7 worm cellular contexts compared by ENCODE assay signal in the genomic region with DNA sequence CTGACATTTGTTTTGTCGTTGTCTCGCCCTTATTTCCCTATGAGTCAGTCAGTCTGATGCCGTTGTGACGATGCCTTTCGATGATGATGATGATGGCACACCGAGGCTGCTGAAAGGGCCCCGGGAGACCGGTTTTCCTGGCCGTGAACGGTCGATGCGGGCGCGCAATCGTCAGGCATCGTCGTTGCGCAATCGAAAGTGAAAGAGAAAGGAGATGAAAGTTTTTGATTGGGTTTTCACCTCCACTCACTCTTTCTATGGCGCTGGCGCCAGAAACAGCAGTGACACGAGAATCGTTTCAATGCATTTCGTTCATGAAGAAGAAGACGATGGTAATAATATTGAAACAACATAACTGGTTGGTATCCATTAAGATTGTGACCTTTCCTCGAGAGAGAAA.
TF ChIP-seq lines count a peak whose summit lies in the region.

No protein-coding gene starts in this region.

TF ChIP-seq in whole organism, L1 larva, 84 proteins besides CTCF, POLR2A, EP300 and RAD21 (continues in another document):
- TF ChIP-seq nhr-47 (tag; optimal IDR thresholded peaks at IDR 0.05; lab: Kevin White, UChicago) (no peak), sptf-1 (tag; optimal IDR thresholded peaks at IDR 0.05; lab: Kevin White, UChicago) (no peak), fkh-8 (tag; optimal IDR thresholded peaks at IDR 0.05; lab: Kevin White, UChicago) (no peak), nhr-237 (tag; optimal IDR thresholded peaks at IDR 0.05; lab: Kevin White, UChicago) (no peak), mdl-1 (tag; optimal IDR thresholded peaks at IDR 0.05; lab: Kevin White, UChicago) (peak in 1 of 2 experiments; percentile 57), pag-3 (tag; optimal IDR thresholded peaks at IDR 0.05; lab: Kevin White, UChicago; ENCODE audit: borderline replicate concordance, insufficient read depth) (peak; percentile 59), sox-4 (tag; optimal IDR thresholded peaks at IDR 0.05; lab: Kevin White, UChicago) (no peak), ceh-90 (tag; optimal IDR thresholded peaks at IDR 0.05; lab: Kevin White, UChicago) (no peak), zip-4 (GFP tag; optimal IDR thresholded peaks at IDR 0.05; lab: Kevin White, UChicago) (no peak), Y116A8C.19 (tag; optimal IDR thresholded peaks at IDR 0.05; lab: Kevin White, UChicago; ENCODE audit: borderline replicate concordance) (no peak), nhr-90 (tag; optimal IDR thresholded peaks at IDR 0.05; lab: Kevin White, UChicago; ENCODE audit: poor library complexity) (peak; percentile 60), ceh-88 (GFP tag; IDR thresholded peaks at IDR 0.05; lab: Robert Waterston, UW) (no peak)

TF ChIP-seq in whole organism, L2 larva, 48 proteins besides CTCF, POLR2A, EP300 and RAD21 (continues in another document):
- TF ChIP-seq ztf-4 (tag; optimal IDR thresholded peaks at IDR 0.05; lab: Kevin White, UChicago), result no peak
- TF ChIP-seq mbf-1 (tag; optimal IDR thresholded peaks at IDR 0.05; lab: Kevin White, UChicago), result no peak
- TF ChIP-seq lsy-2 (tag; optimal IDR thresholded peaks at IDR 0.05; lab: Kevin White, UChicago), result no peak
- TF ChIP-seq nhr-237 (tag; optimal IDR thresholded peaks at IDR 0.05; lab: Kevin White, UChicago), result no peak
- peak; percentile 100 for TF ChIP-seq blmp-1 (tag; optimal IDR thresholded peaks at IDR 0.05; lab: Kevin White, UChicago; ENCODE audit: insufficient read depth)
- TF ChIP-seq nhr-10 (tag; optimal IDR thresholded peaks at IDR 0.05; lab: Kevin White, UChicago), result no peak
- peak; percentile 88 for TF ChIP-seq nhr-25 (tag; optimal IDR thresholded peaks at IDR 0.05; lab: Kevin White, UChicago)
- TF ChIP-seq unc-62 (GFP tag; optimal IDR thresholded peaks at IDR 0.05; lab: Kevin White, UChicago), result no peak
- TF ChIP-seq sma-9 (GFP tag; optimal IDR thresholded peaks at IDR 0.05; lab: Kevin White, UChicago), result peak; percentile 87
- TF ChIP-seq sma-9 (tag; optimal IDR thresholded peaks at IDR 0.05; lab: Kevin White, UChicago), result no peak
- no peak for TF ChIP-seq unc-55 (GFP tag; optimal IDR thresholded peaks at IDR 0.05; lab: Kevin White, UChicago)
- peak; percentile 80 for TF ChIP-seq sem-4 (tag; optimal IDR thresholded peaks at IDR 0.05; lab: Kevin White, UChicago)
- peak; percentile 67 for TF ChIP-seq nhr-129 (tag; optimal IDR thresholded peaks at IDR 0.05; lab: Kevin White, UChicago)

TF ChIP-seq in whole organism, L3 larva, 47 proteins besides CTCF, POLR2A, EP300 and RAD21:
- TF ChIP-seq nhr-67 (tag; optimal IDR thresholded peaks at IDR 0.05; lab: Kevin White, UChicago) (no peak), fkh-2 (tag; optimal IDR thresholded peaks at IDR 0.05; lab: Kevin White, UChicago) (no peak), tbx-2 (tag; optimal IDR thresholded peaks at IDR 0.05; lab: Kevin White, UChicago) (peak; percentile 7), nhr-23 (tag; optimal IDR thresholded peaks at IDR 0.05; lab: Kevin White, UChicago) (peak; percentile 81), egl-27 (tag; optimal IDR thresholded peaks at IDR 0.05; lab: Kevin White, UChicago) (peak; percentile 5), nhr-25 (tag; optimal IDR thresholded peaks at IDR 0.05; lab: Kevin White, UChicago) (peak; percentile 95), fkh-10 (GFP tag; optimal IDR thresholded peaks at IDR 0.05; lab: Kevin White, UChicago) (no peak), nhr-28 (tag; optimal IDR thresholded peaks at IDR 0.05; lab: Kevin White, UChicago) (no peak), elt-1 (tag; optimal IDR thresholded peaks at IDR 0.05; lab: Kevin White, UChicago) (peak; percentile 53), nhr-43 (tag; optimal IDR thresholded peaks at IDR 0.05; lab: Kevin White, UChicago; ENCODE audit: poor library complexity, severe bottlenecking) (peak; percentile 60)

TF ChIP-seq in whole organism, L4 larva, 104 proteins besides CTCF, POLR2A, EP300 and RAD21 (continues in another document):
- TF ChIP-seq lsy-2 (tag; optimal IDR thresholded peaks at IDR 0.05; lab: Kevin White, UChicago) (no peak), zip-11 (GFP tag; IDR thresholded peaks at IDR 0.05; lab: Robert Waterston, UW) (no peak), mes-2 (tag; optimal IDR thresholded peaks at IDR 0.05; lab: Kevin White, UChicago; ENCODE audit: poor library complexity, severe bottlenecking) (peak; percentile 33), aha-1 (tag; lab: Kevin White, UChicago) (peak; percentile 69), nhr-11 (tag; optimal IDR thresholded peaks at IDR 0.05; lab: Kevin White, UChicago) (no peak), arid-1 (GFP tag; conservative IDR thresholded peaks at IDR 0.05; lab: Robert Waterston, UW) (0 out of 2 replicates have a peak, but pooled peaks have one; percentile 18), egl-43 (GFP tag; IDR thresholded peaks at IDR 0.05; lab: Robert Waterston, UW) (peak; percentile 72; the same call in 1 of the 2 replicates), hlh-30 (tag; optimal IDR thresholded peaks at IDR 0.05; lab: Kevin White, UChicago; ENCODE audit: insufficient read depth) (peak; percentile 36), ceh-20 (GFP tag; IDR thresholded peaks at IDR 0.05; lab: Robert Waterston, UW) (no peak), ZK546.5 (tag; optimal IDR thresholded peaks at IDR 0.05; lab: Kevin White, UChicago) (no peak), mdt-29 (GFP tag; IDR thresholded peaks at IDR 0.05; lab: Robert Waterston, UW) (peak; percentile 31; the same call in 1 of the 2 replicates), Y75B8A.6 (GFP tag; IDR thresholded peaks at IDR 0.05; lab: Robert Waterston, UW) (0 out of 2 replicates have a peak, but pooled peaks have one; percentile 35)

TF ChIP-seq in whole organism, midembryonic, 9 proteins besides CTCF, POLR2A, EP300 and RAD21:
- TF ChIP-seq klf-2 (GFP tag; conservative IDR thresholded peaks at IDR 0.05; lab: Robert Waterston, UW), result no peak
- peak; percentile 11; the same call in 1 of the 2 replicates for TF ChIP-seq T22C8.4 (GFP tag; IDR thresholded peaks at IDR 0.05; lab: Robert Waterston, UW)
- 0 out of 2 replicates have a peak, but pooled peaks have one; percentile 46 for TF ChIP-seq ztf-23 (GFP tag; IDR thresholded peaks at IDR 0.05; lab: Robert Waterston, UW)

TF ChIP-seq in whole organism, mixed stage, embryonic, 35 proteins besides CTCF, POLR2A, EP300 and RAD21:
- TF ChIP-seq tbx-8 (GFP tag; optimal IDR thresholded peaks at IDR 0.05; lab: Kevin White, UChicago) (no peak), M03D4.4 (tag; optimal IDR thresholded peaks at IDR 0.05; lab: Kevin White, UChicago) (no peak), drap-1 (GFP tag; optimal IDR thresholded peaks at IDR 0.05; lab: Kevin White, UChicago) (no peak), blmp-1 (tag; optimal IDR thresholded peaks at IDR 0.05; lab: Kevin White, UChicago) (peak; percentile 96), sptf-1 (tag; optimal IDR thresholded peaks at IDR 0.05; lab: Kevin White, UChicago) (peak; percentile 14), cnd-1 (tag; optimal IDR thresholded peaks at IDR 0.05; lab: Kevin White, UChicago) (no peak), ham-2 (GFP tag; optimal IDR thresholded peaks at IDR 0.05; lab: Kevin White, UChicago) (peak; percentile 30), elt-3 (tag; optimal IDR thresholded peaks at IDR 0.05; lab: Kevin White, UChicago) (peak; percentile 11), ceh-39 (tag; optimal IDR thresholded peaks at IDR 0.05; lab: Kevin White, UChicago) (no peak), nhr-28 (tag; optimal IDR thresholded peaks at IDR 0.05; lab: Kevin White, UChicago) (no peak), lin-13 (tag; optimal IDR thresholded peaks at IDR 0.05; lab: Kevin White, UChicago) (no peak), zip-8 (tag; optimal IDR thresholded peaks at IDR 0.05; lab: Kevin White, UChicago) (peak; percentile 30)

TF ChIP-seq in whole organism, young adult, 124 proteins besides CTCF, POLR2A, EP300 and RAD21 (continues in another document):
- no peak for TF ChIP-seq sptf-2 (GFP tag; optimal IDR thresholded peaks at IDR 0.05; lab: Kevin White, UChicago)
- 0 out of 2 replicates have a peak, but pooled peaks have one; percentile 17 for TF ChIP-seq lin-26 (GFP tag; IDR thresholded peaks at IDR 0.05; lab: Robert Waterston, UW)
- TF ChIP-seq repo-1 (tag; optimal IDR thresholded peaks at IDR 0.05; lab: Kevin White, UChicago), result no peak
- TF ChIP-seq fkh-3 (tag; optimal IDR thresholded peaks at IDR 0.05; lab: Kevin White, UChicago), result no peak
- TF ChIP-seq lag-1 (GFP tag; IDR thresholded peaks at IDR 0.05; lab: Robert Waterston, UW), result no peak
- TF ChIP-seq lin-35 (GFP tag; optimal IDR thresholded peaks at IDR 0.05; lab: Kevin White, UChicago), result no peak
- no peak for TF ChIP-seq bed-1 (GFP tag; IDR thresholded peaks at IDR 0.05; lab: Robert Waterston, UW)
- no peak for TF ChIP-seq die-1 (tag; optimal IDR thresholded peaks at IDR 0.05; lab: Kevin White, UChicago)
- TF ChIP-seq nhr-179 (tag; optimal IDR thresholded peaks at IDR 0.05; lab: Kevin White, UChicago), result no peak
- TF ChIP-seq aptf-2 (GFP tag; conservative IDR thresholded peaks at IDR 0.05; lab: Robert Waterston, UW), result no peak
- no peak for TF ChIP-seq unc-130 (GFP tag; optimal IDR thresholded peaks at IDR 0.05; lab: Kevin White, UChicago)
- no peak for TF ChIP-seq cebp-1 (GFP tag; IDR thresholded peaks at IDR 0.05; lab: Robert Waterston, UW)
- peak; percentile 16 for TF ChIP-seq cebp-1 (tag; optimal IDR thresholded peaks at IDR 0.05; lab: Kevin White, UChicago)
- TF ChIP-seq akir-1 (GFP tag; optimal IDR thresholded peaks at IDR 0.05; lab: Kevin White, UChicago), result peak; percentile 74
- no peak for TF ChIP-seq nfyb-1 (GFP tag; IDR thresholded peaks at IDR 0.05; lab: Robert Waterston, UW)
- no peak for TF ChIP-seq chd-7 (tag; optimal IDR thresholded peaks at IDR 0.05; lab: Kevin White, UChicago)
- TF ChIP-seq D2030.7 (GFP tag; IDR thresholded peaks at IDR 0.05; lab: Robert Waterston, UW), result no peak
- no peak for TF ChIP-seq F10E7.11 (tag; optimal IDR thresholded peaks at IDR 0.05; lab: Kevin White, UChicago)
- peak; percentile 49; the same call in 1 of the 2 replicates for TF ChIP-seq pbrm-1 (GFP tag; IDR thresholded peaks at IDR 0.05; lab: Robert Waterston, UW)
- TF ChIP-seq ztf-28 (GFP tag; IDR thresholded peaks at IDR 0.05; lab: Robert Waterston, UW), result no peak
- TF ChIP-seq hmg-20 (GFP tag; IDR thresholded peaks at IDR 0.05; lab: Robert Waterston, UW), result no peak
- no peak for TF ChIP-seq snpc-3.4 (tag; optimal IDR thresholded peaks at IDR 0.05; lab: Kevin White, UChicago)
- no peak for TF ChIP-seq ets-4 (GFP tag; optimal IDR thresholded peaks at IDR 0.05; lab: Kevin White, UChicago)
- no peak for TF ChIP-seq nfya-2 (GFP tag; IDR thresholded peaks at IDR 0.05; lab: Robert Waterston, UW)
- TF ChIP-seq ceh-79 (tag; optimal IDR thresholded peaks at IDR 0.05; lab: Kevin White, UChicago), result no peak
- no peak for TF ChIP-seq C17E4.6 (GFP tag; IDR thresholded peaks at IDR 0.05; lab: Robert Waterston, UW)
- no peak for TF ChIP-seq madf-3 (GFP tag; IDR thresholded peaks at IDR 0.05; lab: Robert Waterston, UW)
- TF ChIP-seq lsy-27 (tag; optimal IDR thresholded peaks at IDR 0.05; lab: Kevin White, UChicago; ENCODE audit: borderline replicate concordance, insufficient read depth), result no peak
- TF ChIP-seq athp-1 (tag; optimal IDR thresholded peaks at IDR 0.05; lab: Kevin White, UChicago), result no peak
- TF ChIP-seq Y53G8AR.9 (GFP tag; conservative IDR thresholded peaks at IDR 0.05; lab: Robert Waterston, UW), result 0 out of 2 replicates have a peak, but pooled peaks have one; percentile 19
